Worm (Caenorhabditis elegans) whole organism, L1 larva: ENCODE data around the gene srh-147.

Experiments used
- F16B12.6 ChIP-seq: fragments of 150-350 bp; optimal IDR thresholded peaks from 2 replicates; lab custom pipeline; 2014; ENCODE audit warnings: missing biosample characterization, missing genetic modification characterization
- alr-1 ChIP-seq: fragments of 200-800 bp; sonication (Bioruptor generic); optimal IDR thresholded peaks from 2 replicates; lab custom pipeline; 2018; ENCODE audit warnings: borderline replicate concordance, mild to moderate bottlenecking, missing genetic modification characterization, missing compliant biosample characterization
- aly-2 ChIP-seq: fragments of 150-350 bp; optimal IDR thresholded peaks from 2 replicates; lab custom pipeline; 2014; ENCODE audit warnings: missing biosample characterization, missing genetic modification characterization
- ama-1 ChIP-seq: fragments of 150-350 bp; optimal IDR thresholded peaks from 2 replicates; lab custom pipeline; 2014
- dpl-1 ChIP-seq, 3 experiments: fragments of 150-350 bp in 2 of 3; sonication (generic microtip) in 1 of 3; optimal IDR thresholded peaks; 2 replicates each; lab custom pipeline; 2014 to 2017; ENCODE audit warnings: missing biosample characterization in 3 of 3, missing genetic modification characterization in 3 of 3, missing genetic modification reagents in 3 of 3
- egl-27 ChIP-seq, 2 experiments: fragments of 150-350 bp in 1 of 2; sonication (generic microtip); optimal IDR thresholded peaks; 3 replicates each; lab custom pipeline; 2017 to 2018; ENCODE audit warnings: missing biosample characterization in 2 of 2, missing genetic modification characterization in 2 of 2, missing genetic modification reagents in 2 of 2
- irx-1 ChIP-seq: sonication (generic microtip); optimal IDR thresholded peaks from 2 replicates; lab custom pipeline; 2016; ENCODE audit warnings: missing genetic modification characterization, missing compliant biosample characterization
- lir-3 ChIP-seq: sonication (generic microtip); optimal IDR thresholded peaks from 2 replicates; lab custom pipeline; 2016; ENCODE audit warnings: mild to moderate bottlenecking, missing genetic modification characterization, moderate library complexity, missing compliant biosample characterization; ENCODE audit not compliant: poor library complexity
- nhr-71 ChIP-seq: sonication (generic microtip); optimal IDR thresholded peaks from 2 replicates; lab custom pipeline; 2016; ENCODE audit warnings: mild to moderate bottlenecking, missing genetic modification characterization, moderate library complexity, missing compliant biosample characterization
- unc-98 ChIP-seq: fragments of 200-800 bp; sonication (Bioruptor generic); IDR thresholded peaks from 2 replicates; pipeline ENCODE4 v1.3.6; 2022; ENCODE audit warnings: missing genetic modification characterization, missing compliant biosample characterization

DNA sequence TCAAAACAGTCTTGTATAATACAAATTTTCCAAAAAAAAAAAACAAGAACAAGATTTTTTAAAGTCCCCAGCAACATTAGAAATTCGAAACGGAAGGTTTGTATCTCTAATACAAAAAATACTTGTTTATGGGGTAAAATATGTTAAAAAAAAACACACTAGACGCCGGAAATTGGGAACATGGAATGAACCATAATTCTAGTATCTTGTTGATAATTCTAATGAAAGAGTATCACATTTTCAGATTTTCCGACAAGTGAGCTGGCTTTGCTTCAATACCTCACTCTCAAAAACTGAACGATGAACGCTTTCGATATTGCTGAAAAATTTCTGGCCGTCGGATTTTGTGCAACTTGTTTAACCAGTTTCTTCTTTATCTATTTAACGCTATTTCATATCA, 47.6 kb upstream of the srh-147 start, which contains the start of gene str-60:
- TF ChIP-seq nhr-71 (tag; lab: Kevin White, UChicago) = no peak
- no peak for TF ChIP-seq egl-27 (tag; optimal IDR thresholded peaks at IDR 0.05; lab: Kevin White, UChicago)
- no peak for TF ChIP-seq irx-1 (tag; lab: Kevin White, UChicago)
- no peak for TF ChIP-seq unc-98 (GFP tag; lab: Robert Waterston, UW)
- TF ChIP-seq ama-1 = no peak
- TF ChIP-seq F16B12.6 = no peak
- TF ChIP-seq aly-2 = no peak
- TF ChIP-seq dpl-1 (GFP tag; optimal IDR thresholded peaks at IDR 0.05; lab: Kevin White, UChicago) = no peak
- TF ChIP-seq lir-3 (tag; lab: Kevin White, UChicago) = no peak
- TF ChIP-seq alr-1 = no peak
